Fruit fly (Drosophila melanogaster) whole organism, prepupa: ENCODE data around the gene GCC88.

ENCODE experiments used
- Blimp-1 ChIP-seq: fragments of 200-800 bp; sonication (Bioruptor generic); optimal IDR thresholded peaks from 3 replicates; lab custom pipeline; 2017; ENCODE audit warnings: missing biosample characterization, missing genetic modification characterization, mild to moderate bottlenecking, moderate library complexity, missing genetic modification reagents
- CG10669 ChIP-seq: fragments of 200-800 bp; sonication (Bioruptor generic); optimal IDR thresholded peaks from 3 replicates; lab custom pipeline; 2018; ENCODE audit warnings: missing biosample characterization, mild to moderate bottlenecking, missing genetic modification characterization, moderate library complexity
- CG11902 ChIP-seq: fragments of 200-800 bp; sonication (Bioruptor generic); optimal IDR thresholded peaks from 3 replicates; lab custom pipeline; 2016; ENCODE audit warnings: missing biosample characterization, missing genetic modification characterization
- CG1621 ChIP-seq: fragments of 200-800 bp; sonication (Bioruptor generic); optimal IDR thresholded peaks from 3 replicates; lab custom pipeline; 2018; ENCODE audit warnings: missing biosample characterization, mild to moderate bottlenecking, missing genetic modification characterization
- CG3032 ChIP-seq: fragments of 200-800 bp; optimal IDR thresholded peaks from 2 replicates; lab custom pipeline; 2019; ENCODE audit warnings: missing biosample characterization, mild to moderate bottlenecking, missing genetic modification characterization, moderate library complexity
- CG32006 ChIP-seq: fragments of 200-800 bp; sonication (Bioruptor generic); optimal IDR thresholded peaks from 3 replicates; lab custom pipeline; 2017; ENCODE audit warnings: missing biosample characterization, mild to moderate bottlenecking, missing genetic modification characterization
- CG34406 ChIP-seq: fragments of 200-800 bp; sonication (Bioruptor generic); optimal IDR thresholded peaks from 3 replicates; lab custom pipeline; 2016; ENCODE audit warnings: missing biosample characterization, missing genetic modification characterization
- CG6163 ChIP-seq: fragments of 200-800 bp; sonication (Bioruptor generic); IDR thresholded peaks from 3 replicates; pipeline ENCODE4 v1.3.6; 2022; ENCODE audit warnings: missing biosample characterization, missing genetic modification characterization
- CG6808 ChIP-seq: fragments of 200-800 bp; sonication (Bioruptor generic); optimal IDR thresholded peaks from 3 replicates; lab custom pipeline; 2017; ENCODE audit warnings: missing biosample characterization, missing genetic modification characterization, mild to moderate bottlenecking, moderate library complexity, missing genetic modification reagents
- CG6854 ChIP-seq: fragments of 200-800 bp; sonication (Bioruptor generic); optimal IDR thresholded peaks from 2 replicates; lab custom pipeline; 2017; ENCODE audit warnings: missing biosample characterization, mild to moderate bottlenecking, missing genetic modification characterization
- CG8119 ChIP-seq: fragments of 200-800 bp; sonication (Bioruptor generic); IDR thresholded peaks from 3 replicates; pipeline ENCODE4 v1.3.6; 2022; ENCODE audit warnings: missing biosample characterization, missing genetic modification characterization
- CG8632 ChIP-seq: fragments of 200-800 bp; sonication (Bioruptor generic); optimal IDR thresholded peaks from 3 replicates; lab custom pipeline; 2016; ENCODE audit warnings: missing biosample characterization, missing genetic modification characterization
- CG9139 ChIP-seq: fragments of 200-800 bp; sonication (Bioruptor generic); optimal IDR thresholded peaks from 3 replicates; lab custom pipeline; 2017; ENCODE audit warnings: missing biosample characterization, mild to moderate bottlenecking, missing genetic modification characterization
- Eip75B ChIP-seq: fragments of 200-800 bp; sonication (Bioruptor generic); optimal IDR thresholded peaks from 3 replicates; lab custom pipeline; 2016; ENCODE audit warnings: missing biosample characterization, missing genetic modification characterization
- Eip78C ChIP-seq: fragments of 200-800 bp; sonication (Bioruptor generic); peaks from one replicate; lab custom pipeline; 2016; ENCODE audit warnings: missing biosample characterization, missing genetic modification characterization
- Ets21C ChIP-seq: fragments of 200-800 bp; sonication (Bioruptor generic); optimal IDR thresholded peaks from 3 replicates; lab custom pipeline; 2016; ENCODE audit warnings: missing biosample characterization, missing genetic modification characterization
- Ets96B ChIP-seq: fragments of 200-800 bp; optimal IDR thresholded peaks from 2 replicates; lab custom pipeline; 2019; ENCODE audit warnings: missing biosample characterization, mild to moderate bottlenecking, missing genetic modification characterization, moderate library complexity
- Gug ChIP-seq: fragments of 200-800 bp; sonication (Bioruptor generic); IDR thresholded peaks from 2 replicates; pipeline ENCODE4 v1.3.6; 2022; ENCODE audit warnings: missing biosample characterization, missing genetic modification characterization
- Hr39 ChIP-seq: fragments of 200-800 bp; sonication (Bioruptor generic); optimal IDR thresholded peaks from 2 replicates; lab custom pipeline; 2016; ENCODE audit warnings: missing biosample characterization, missing genetic modification characterization
- Lpt ChIP-seq: fragments of 200-800 bp; sonication (Bioruptor generic); optimal IDR thresholded peaks from 3 replicates; lab custom pipeline; 2016; ENCODE audit warnings: missing biosample characterization, missing genetic modification characterization
- Met ChIP-seq: fragments of 200-800 bp; sonication (Bioruptor generic); optimal IDR thresholded peaks from 3 replicates; lab custom pipeline; 2016; ENCODE audit warnings: missing biosample characterization, missing genetic modification characterization
- OdsH ChIP-seq: fragments of 200-800 bp; sonication (Bioruptor generic); optimal IDR thresholded peaks from 3 replicates; lab custom pipeline; 2016; ENCODE audit warnings: missing biosample characterization, missing genetic modification characterization
- Sox102F ChIP-seq: fragments of 200-800 bp; sonication (Bioruptor generic); optimal IDR thresholded peaks from 2 replicates; lab custom pipeline; 2016; ENCODE audit warnings: missing biosample characterization, mild to moderate bottlenecking, missing genetic modification characterization
- Sox14 ChIP-seq: fragments of 200-800 bp; sonication (Bioruptor generic); optimal IDR thresholded peaks from 3 replicates; lab custom pipeline; 2016; ENCODE audit warnings: missing biosample characterization, missing genetic modification characterization
- achi ChIP-seq: fragments of 200-800 bp; sonication (Bioruptor generic); optimal IDR thresholded peaks from 3 replicates; lab custom pipeline; 2016; ENCODE audit warnings: missing biosample characterization, missing genetic modification characterization
- acj6 ChIP-seq: fragments of 200-800 bp; sonication (Bioruptor generic); optimal IDR thresholded peaks from 3 replicates; lab custom pipeline; 2016; ENCODE audit warnings: missing biosample characterization, missing genetic modification characterization
- cyc ChIP-seq: fragments of 200-800 bp; sonication (Bioruptor generic); optimal IDR thresholded peaks from 3 replicates; lab custom pipeline; 2016; ENCODE audit warnings: missing biosample characterization, missing genetic modification characterization
- dac ChIP-seq: fragments of 200-800 bp; sonication (Bioruptor generic); optimal IDR thresholded peaks from 2 replicates; lab custom pipeline; 2017; ENCODE audit warnings: missing biosample characterization, mild to moderate bottlenecking, missing genetic modification characterization
- esn ChIP-seq: fragments of 200-800 bp; sonication (Bioruptor generic); optimal IDR thresholded peaks from 2 replicates; lab custom pipeline; 2016; ENCODE audit warnings: missing biosample characterization, mild to moderate bottlenecking, missing genetic modification characterization, moderate library complexity
- fd85E ChIP-seq: fragments of 200-800 bp; sonication (Bioruptor generic); optimal IDR thresholded peaks from 3 replicates; lab custom pipeline; 2016; ENCODE audit warnings: missing biosample characterization, missing genetic modification characterization
- lz ChIP-seq: fragments of 200-800 bp; sonication (Bioruptor generic); optimal IDR thresholded peaks from 3 replicates; lab custom pipeline; 2016; ENCODE audit warnings: missing biosample characterization, missing genetic modification characterization
- net ChIP-seq: fragments of 200-800 bp; sonication (Bioruptor generic); optimal IDR thresholded peaks from 3 replicates; lab custom pipeline; 2016; ENCODE audit warnings: missing biosample characterization, missing genetic modification characterization
- spab ChIP-seq: fragments of 200-800 bp; sonication (Bioruptor generic); optimal IDR thresholded peaks from 2 replicates; lab custom pipeline; 2017; ENCODE audit warnings: missing biosample characterization, mild to moderate bottlenecking, missing genetic modification characterization, missing genetic modification reagents
- ss ChIP-seq, 2 experiments: fragments of 200-800 bp; sonication (Bioruptor generic); optimal IDR thresholded peaks; 2 replicates in 1 of 2; 3 replicates in 1 of 2; lab custom pipeline; 2017 to 2018; ENCODE audit warnings: mild to moderate bottlenecking in 2 of 2, missing biosample characterization in 2 of 2, missing genetic modification characterization in 2 of 2, moderate library complexity in 1 of 2
- svp ChIP-seq: fragments of 200-800 bp; sonication (Bioruptor generic); peaks from one replicate; lab custom pipeline; 2016; ENCODE audit warnings: missing biosample characterization, missing genetic modification characterization
- topi ChIP-seq: fragments of 200-800 bp; sonication (Bioruptor generic); optimal IDR thresholded peaks from 3 replicates; lab custom pipeline; 2016; ENCODE audit warnings: missing biosample characterization, missing genetic modification characterization
- vri ChIP-seq: fragments of 200-800 bp; sonication (Bioruptor generic); optimal IDR thresholded peaks from 3 replicates; lab custom pipeline; 2016; ENCODE audit warnings: missing biosample characterization, mild to moderate bottlenecking, missing genetic modification characterization

GCC88 gene

dm6 chr3R:11254382-11254953 lies 24.1 kb upstream of the GCC88 start:
- TF ChIP-seq Lpt (GFP tag; lab: Kevin White, UChicago), result no peak
- no peak for TF ChIP-seq CG6854 (GFP tag; lab: Kevin White, UChicago)
- TF ChIP-seq Sox14, result no peak
- TF ChIP-seq CG9139 (GFP tag; lab: Kevin White, UChicago), result no peak
- no peak for TF ChIP-seq vri (GFP tag; lab: Kevin White, UChicago)
- no peak for TF ChIP-seq CG6163 (GFP tag; lab: Robert Waterston, UW)
- no peak for TF ChIP-seq ss (GFP tag; optimal IDR thresholded peaks at IDR 0.05; lab: Kevin White, UChicago)
- TF ChIP-seq CG10669 (GFP tag; lab: Kevin White, UChicago), result no peak
- TF ChIP-seq Ets21C (GFP tag; lab: Kevin White, UChicago), result no peak
- no peak for TF ChIP-seq Gug (GFP tag; lab: Robert Waterston, UW)
- no peak for TF ChIP-seq CG32006 (GFP tag; lab: Kevin White, UChicago)
- no peak for TF ChIP-seq Eip78C (GFP tag; lab: Kevin White, UChicago)
- no peak for TF ChIP-seq Hr39
- TF ChIP-seq Sox102F, result no peak
- no peak for TF ChIP-seq fd85E (GFP tag; lab: Kevin White, UChicago)
- no peak for TF ChIP-seq CG8632 (GFP tag; lab: Kevin White, UChicago)
- TF ChIP-seq net (GFP tag; lab: Kevin White, UChicago), result no peak

- TF ChIP-seq net (GFP tag; lab: Kevin White, UChicago) (no peak), Ets21C (GFP tag; lab: Kevin White, UChicago) (no peak), CG8119 (GFP tag; lab: Robert Waterston, UW) (no peak), CG6808 (no peak), CG3032 (tag; lab: Kevin White, UChicago) (no peak), lz (GFP tag; lab: Kevin White, UChicago) (no peak), Sox102F (no peak), CG1621 (tag; lab: Kevin White, UChicago) (no peak), Eip78C (GFP tag; lab: Kevin White, UChicago) (no peak), Ets96B (tag; lab: Kevin White, UChicago) (no peak)
Measured at dm6 chr3R:11253768-11254167, 23.4 kb upstream of the GCC88 start.

dm6 chr3R:11246865-11247264 lies 16.5 kb upstream of the GCC88 start:
- no peak for TF ChIP-seq Blimp-1
- no peak for TF ChIP-seq CG6163 (GFP tag; lab: Robert Waterston, UW)
- no peak for TF ChIP-seq dac (GFP tag; lab: Kevin White, UChicago)
- TF ChIP-seq CG8119 (GFP tag; lab: Robert Waterston, UW), result no peak
- no peak for TF ChIP-seq OdsH
- TF ChIP-seq Met (GFP tag; lab: Kevin White, UChicago), result no peak
- no peak for TF ChIP-seq CG11902
- TF ChIP-seq esn (GFP tag; lab: Kevin White, UChicago), result no peak

- TF ChIP-seq vri (GFP tag; lab: Kevin White, UChicago) (peak; percentile 77), svp (peak; percentile 77), Eip75B (GFP tag; lab: Kevin White, UChicago) (no peak)
- TF ChIP-seq, all 60 proteins: peak for 2
Measured at dm6 chr3R:11245803-11246202, 15.4 kb upstream of the GCC88 start.

- TF ChIP-seq svp (no peak), Hr39 (no peak), spab (GFP tag; lab: Kevin White, UChicago) (no peak), cyc (GFP tag; lab: Kevin White, UChicago) (peak; percentile 30), Eip78C (GFP tag; lab: Kevin White, UChicago) (peak; percentile 58), CG11902 (no peak), achi (GFP tag; lab: Kevin White, UChicago) (peak; percentile 98), topi (peak; percentile 20), OdsH (no peak), vri (GFP tag; lab: Kevin White, UChicago) (peak; percentile 95), Met (GFP tag; lab: Kevin White, UChicago) (no peak), CG34406 (GFP tag; lab: Kevin White, UChicago) (no peak), acj6 (GFP tag; lab: Kevin White, UChicago) (no peak), lz (GFP tag; lab: Kevin White, UChicago) (peak; percentile 53), Sox14 (peak; percentile 32)
Measured at dm6 chr3R:11243951-11244660, 13.7 kb upstream of the GCC88 start, which contains the start of the genes CG17734 and CG5214. Gene CG17734, minus strand, starts transcription at chr3R:11243999. Gene CG5214, plus strand, starts transcription at chr3R:11244302.
